Worm (Caenorhabditis elegans): ENCODE data around the gene Y69H2.1.

Y69H2.1 gene

ce11 chrV:18577458-18578078 is 44.8 kb downstream of the Y69H2.1 start:
- TF ChIP-seq tbp1 (GFP tag; optimal IDR thresholded peaks at IDR 0.05) (peak; percentile 39), ztf-22 (GFP tag; optimal IDR thresholded peaks at IDR 0.05) (peak; percentile 41), him-1 (tag; optimal IDR thresholded peaks at IDR 0.05) (no peak), nhr-80 (tag; optimal IDR thresholded peaks at IDR 0.05) (peak; percentile 76), atf-7 (tag; optimal IDR thresholded peaks at IDR 0.05) (peak; percentile 55), cebp-1 (GFP tag; IDR thresholded peaks at IDR 0.05) (no peak), cebp-1 (tag; optimal IDR thresholded peaks at IDR 0.05) (peak; percentile 45), let-607 (tag; optimal IDR thresholded peaks at IDR 0.05) (peak; percentile 32 to 40), mxl-1 (tag; optimal IDR thresholded peaks at IDR 0.05) (no peak), unc-62 (GFP tag; optimal IDR thresholded peaks at IDR 0.05) (peak; percentile 84), ztf-18 (tag; optimal IDR thresholded peaks at IDR 0.05) (peak; percentile 19), F10E7.11 (tag; optimal IDR thresholded peaks at IDR 0.05) (no peak), ztf-3 (GFP tag; optimal IDR thresholded peaks at IDR 0.05) (no peak), B0336.3 (GFP tag; IDR thresholded peaks at IDR 0.05) (peak; percentile 31; the same call in 1 of the 2 replicates), snpc-4 (GFP tag; optimal IDR thresholded peaks at IDR 0.05) (no peak), snpc-4 (tag; optimal IDR thresholded peaks at IDR 0.05) (peak in 3 of 4 experiments; percentile 50 to 86 (median 66)), attf-6 (GFP tag; IDR thresholded peaks at IDR 0.05) (no peak), let-526 (GFP tag; IDR thresholded peaks at IDR 0.05) (0 out of 2 replicates have a peak, but pooled peaks have one; percentile 35), egl-44 (GFP tag; IDR thresholded peaks at IDR 0.05) (no peak)

ce11 chrV:18576128-18576527 is 46.2 kb downstream of the Y69H2.1 start:
- TF ChIP-seq madf-3 (GFP tag; IDR thresholded peaks at IDR 0.05), result 0 out of 2 replicates have a peak, but pooled peaks have one; percentile 15
- TF ChIP-seq pbrm-1 (GFP tag; IDR thresholded peaks at IDR 0.05), result peak; percentile 26; the same call in 1 of the 2 replicates
- TF ChIP-seq mes-4 (tag; optimal IDR thresholded peaks at IDR 0.05), result no peak
- TF ChIP-seq F52B5.7 (tag; optimal IDR thresholded peaks at IDR 0.05), result peak; percentile 4
- TF ChIP-seq hrde-1 (tag; optimal IDR thresholded peaks at IDR 0.05; ENCODE audit: borderline replicate concordance), result no peak
- TF ChIP-seq atf-7 (tag; optimal IDR thresholded peaks at IDR 0.05), result peak; percentile 63
- peak; percentile 23 for TF ChIP-seq chd-7 (tag; optimal IDR thresholded peaks at IDR 0.05)
- TF ChIP-seq Y53G8AR.9 (GFP tag; conservative IDR thresholded peaks at IDR 0.05), result 0 out of 2 replicates have a peak, but pooled peaks have one; percentile 56
- no peak for TF ChIP-seq zim-3 (tag; optimal IDR thresholded peaks at IDR 0.05)
- no peak for TF ChIP-seq lin-54 (GFP tag; optimal IDR thresholded peaks at IDR 0.05)
- TF ChIP-seq snpc-3.4 (tag; optimal IDR thresholded peaks at IDR 0.05), result no peak

ce11 chrV:18575084-18575483 is 47.3 kb downstream of the Y69H2.1 start:
- no peak for TF ChIP-seq let-607 (tag; optimal IDR thresholded peaks at IDR 0.05)
- no peak for TF ChIP-seq ceh-100 (GFP tag; IDR thresholded peaks at IDR 0.05)
- no peak for TF ChIP-seq D2030.7 (GFP tag; IDR thresholded peaks at IDR 0.05)
- no peak for TF ChIP-seq sea-2 (GFP tag; IDR thresholded peaks at IDR 0.05)
- no peak for TF ChIP-seq hrde-1 (tag; optimal IDR thresholded peaks at IDR 0.05; ENCODE audit: borderline replicate concordance)
- TF ChIP-seq tbp1 (GFP tag; optimal IDR thresholded peaks at IDR 0.05), result no peak
- TF ChIP-seq chd-7 (tag; optimal IDR thresholded peaks at IDR 0.05), result peak; percentile 28
- TF ChIP-seq mel-28 (tag; optimal IDR thresholded peaks at IDR 0.05; ENCODE audit: borderline replicate concordance), result no peak
- no peak for TF ChIP-seq unc-62 (GFP tag; optimal IDR thresholded peaks at IDR 0.05)
- no peak for TF ChIP-seq C06A6.2 (GFP tag; conservative IDR thresholded peaks at IDR 0.05)
- TF ChIP-seq attf-5 (GFP tag; optimal IDR thresholded peaks at IDR 0.05), result no peak
- no peak for TF ChIP-seq snpc-1.3 (tag; optimal IDR thresholded peaks at IDR 0.05; ENCODE audit: insufficient read depth)
- peak; percentile 24 for TF ChIP-seq ets-4 (GFP tag; optimal IDR thresholded peaks at IDR 0.05)
- TF ChIP-seq pha-4 (tag; optimal IDR thresholded peaks at IDR 0.05), result no peak
- peak; percentile 24 for TF ChIP-seq fkh-3 (tag; optimal IDR thresholded peaks at IDR 0.05)
- no peak for TF ChIP-seq hmg-20 (GFP tag; IDR thresholded peaks at IDR 0.05)
- peak; percentile 56; the same call in 1 of the 2 replicates for TF ChIP-seq Y53G8AR.9 (GFP tag; conservative IDR thresholded peaks at IDR 0.05)
- TF ChIP-seq dpl-1 (GFP tag; optimal IDR thresholded peaks at IDR 0.05), result no peak
- no peak for TF ChIP-seq madf-3 (GFP tag; IDR thresholded peaks at IDR 0.05)
- no peak for TF ChIP-seq tbx-9 (tag; optimal IDR thresholded peaks at IDR 0.05; ENCODE audit: borderline replicate concordance)
- TF ChIP-seq lin-54 (GFP tag; optimal IDR thresholded peaks at IDR 0.05), result no peak
- no peak for TF ChIP-seq ztf-6 (GFP tag; IDR thresholded peaks at IDR 0.05)
- TF ChIP-seq somi-1 (GFP tag; optimal IDR thresholded peaks at IDR 0.05), result no peak
- peak; percentile 58 for TF ChIP-seq repo-1 (tag; optimal IDR thresholded peaks at IDR 0.05)

All from whole organism, young adult.